Fruit fly (Drosophila melanogaster) Kc167 (cell line): ENCODE measurements around the gene Rbp1-like.

ENCODE experiments used
- Myc ChIP-seq: fragments of >200 bp; optimal IDR thresholded peaks from 2 replicates; lab custom pipeline; 2017; ENCODE audit warnings: missing external identifiers
- Sin3A ChIP-seq: fragments of >200 bp; optimal IDR thresholded peaks from 2 replicates; lab custom pipeline; 2018; ENCODE audit warnings: missing external identifiers
- h ChIP-seq: fragments of >200 bp; optimal IDR thresholded peaks from 3 replicates; lab custom pipeline; 2018; ENCODE audit warnings: missing external identifiers
- insv ChIP-seq: fragments of >200 bp; optimal IDR thresholded peaks from 3 replicates; lab custom pipeline; 2018; ENCODE audit warnings: missing external identifiers

DNA sequence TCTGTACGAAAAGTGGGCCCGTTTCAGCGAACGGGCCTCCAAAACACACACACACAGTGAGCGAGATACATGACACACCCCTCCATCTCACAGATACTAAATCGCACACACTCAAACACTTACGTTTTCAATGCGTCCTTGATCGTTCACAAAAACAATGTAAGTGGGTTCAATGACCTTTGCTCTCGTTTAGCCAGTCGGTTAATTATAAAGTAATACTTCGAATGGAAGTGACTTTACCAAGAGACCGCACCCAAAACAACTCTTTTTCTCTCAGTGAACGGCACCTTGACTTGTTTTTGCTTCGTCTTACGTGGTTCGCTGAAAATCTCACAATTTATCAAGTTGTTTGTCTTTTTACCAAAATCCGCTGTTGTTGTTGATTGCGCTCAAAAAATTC lies 9.7 kb upstream of the Rbp1-like start:
- TF ChIP-seq h (lab: Kevin White, UChicago) = no peak
- no peak for TF ChIP-seq Sin3A (lab: Kevin White, UChicago)
- no peak for TF ChIP-seq Myc (lab: Kevin White, UChicago)
- no peak for TF ChIP-seq insv (lab: Kevin White, UChicago)
